Worm (Caenorhabditis elegans) whole organism, late embryonic: Measurements from ENCODE around the gene T05E12.6.

Experiments used
- nhr-11 ChIP-seq: fragments of 150-350 bp; optimal IDR thresholded peaks from 2 replicates; lab custom pipeline; 2014; ENCODE audit warnings: missing biosample characterization, missing genetic modification characterization
- pros-1 ChIP-seq: fragments of 150-350 bp; optimal IDR thresholded peaks from 2 replicates; lab custom pipeline; 2014; ENCODE audit warnings: missing biosample characterization, missing genetic modification reagents, missing genetic modification characterization
- tbx-7 ChIP-seq: sonication (generic microtip); optimal IDR thresholded peaks from 2 replicates; lab custom pipeline; 2016; ENCODE audit warnings: missing genotype, missing genetic modification characterization, missing compliant biosample characterization
- ttx-3 ChIP-seq: sonication (generic microtip); optimal IDR thresholded peaks from 2 replicates; lab custom pipeline; 2016; ENCODE audit warnings: missing genetic modification reagents, missing genetic modification characterization, missing compliant biosample characterization

DNA sequence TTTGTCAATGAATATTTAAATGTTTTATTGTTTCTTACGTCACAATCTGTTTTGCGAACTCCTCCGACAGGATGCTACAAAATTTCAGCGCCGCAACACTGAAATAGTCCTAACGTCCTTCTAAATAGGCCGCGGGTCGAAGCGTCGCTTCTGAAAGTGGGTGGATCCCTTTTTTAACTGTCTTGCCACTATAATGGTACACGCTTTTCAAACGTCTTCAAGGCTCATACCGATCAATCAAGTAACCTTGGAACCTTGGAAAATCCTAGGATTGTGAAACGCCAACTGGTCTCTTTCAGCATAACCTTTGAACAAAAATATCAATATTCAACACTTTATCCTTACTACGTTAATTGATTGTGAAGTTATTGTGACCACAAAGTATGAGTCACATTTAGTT is 22.6 kb downstream of the T05E12.6 start:
- TF ChIP-seq nhr-11 (no peak), ttx-3 (tag; lab: Kevin White, UChicago) (no peak), tbx-7 (tag; lab: Kevin White, UChicago) (no peak), pros-1 (tag; lab: Kevin White, UChicago) (no peak)
